Worm (Caenorhabditis elegans) whole organism, mixed stage, embryonic: ENCODE results near the gene dod-6.

Source experiments
- M03D4.4 ChIP-seq: sonication (generic microtip); optimal IDR thresholded peaks from 2 replicates; lab custom pipeline; 2017; ENCODE audit warnings: mild to moderate bottlenecking, missing genetic modification characterization, missing compliant biosample characterization
- blmp-1 ChIP-seq: fragments of 150-350 bp; optimal IDR thresholded peaks from 2 replicates; lab custom pipeline; 2014; ENCODE audit warnings: missing biosample characterization, missing genetic modification characterization
- ceh-39 ChIP-seq: fragments of 150-350 bp; optimal IDR thresholded peaks from 2 replicates; lab custom pipeline; 2014; ENCODE audit warnings: missing biosample characterization, missing genetic modification characterization
- ceh-83 ChIP-seq: fragments of 200-800 bp; sonication (Bioruptor generic); optimal IDR thresholded peaks from 2 replicates; lab custom pipeline; 2018; ENCODE audit warnings: mild to moderate bottlenecking, missing genetic modification characterization, missing compliant biosample characterization
- ces-1 ChIP-seq: fragments of 150-350 bp; optimal IDR thresholded peaks from 2 replicates; lab custom pipeline; 2014; ENCODE audit warnings: missing biosample characterization, missing genetic modification reagents, missing genetic modification characterization
- cnd-1 ChIP-seq: fragments of 200-800 bp; sonication (Bioruptor generic); optimal IDR thresholded peaks from 2 replicates; lab custom pipeline; 2018; ENCODE audit warnings: mild to moderate bottlenecking, missing genetic modification characterization, missing compliant biosample characterization
- drap-1 ChIP-seq: fragments of 200-800 bp; sonication (Bioruptor generic); optimal IDR thresholded peaks from 3 replicates; lab custom pipeline; 2018; ENCODE audit warnings: mild to moderate bottlenecking, missing genetic modification characterization, missing compliant biosample characterization
- elt-1 ChIP-seq: sonication (generic microtip); optimal IDR thresholded peaks from 2 replicates; lab custom pipeline; 2017; ENCODE audit warnings: missing genetic modification characterization, mild to moderate bottlenecking, missing compliant biosample characterization, antibody characterized with exemption, moderate library complexity, borderline replicate concordance; ENCODE audit not compliant: insufficient read depth
- elt-3 ChIP-seq: fragments of 150-350 bp; optimal IDR thresholded peaks from 2 replicates; lab custom pipeline; 2014; ENCODE audit warnings: missing biosample characterization, missing genetic modification characterization
- flh-1 ChIP-seq: fragments of 200-800 bp; sonication (Bioruptor generic); optimal IDR thresholded peaks from 2 replicates; lab custom pipeline; 2018; ENCODE audit warnings: mild to moderate bottlenecking, missing genetic modification characterization, moderate library complexity, missing compliant biosample characterization
- ham-2 ChIP-seq: fragments of 200-800 bp; sonication (Bioruptor generic); optimal IDR thresholded peaks from 2 replicates; lab custom pipeline; 2018; ENCODE audit warnings: mild to moderate bottlenecking, missing genetic modification characterization, missing compliant biosample characterization
- hlh-1 ChIP-seq: fragments of 150-350 bp; optimal IDR thresholded peaks from 2 replicates; lab custom pipeline; 2014; ENCODE audit warnings: missing biosample characterization, missing genetic modification reagents, missing genetic modification characterization
- lin-13 ChIP-seq: fragments of 150-350 bp; optimal IDR thresholded peaks from 2 replicates; lab custom pipeline; 2014; ENCODE audit warnings: missing biosample characterization, missing genetic modification characterization
- lsy-2 ChIP-seq: fragments of 150-350 bp; optimal IDR thresholded peaks from 2 replicates; lab custom pipeline; 2014; ENCODE audit warnings: missing biosample characterization, missing genetic modification characterization
- mab-5 ChIP-seq: fragments of 150-350 bp; optimal IDR thresholded peaks from 2 replicates; lab custom pipeline; 2014; ENCODE audit warnings: missing biosample characterization, missing genetic modification characterization
- mls-2 ChIP-seq: sonication (generic microtip); optimal IDR thresholded peaks from 2 replicates; lab custom pipeline; 2016; ENCODE audit warnings: mild to moderate bottlenecking, missing genetic modification characterization, moderate library complexity, missing compliant biosample characterization
- nhr-12 ChIP-seq: fragments of 150-350 bp; optimal IDR thresholded peaks from 2 replicates; lab custom pipeline; 2014; ENCODE audit warnings: missing biosample characterization, missing genetic modification characterization
- nhr-2 ChIP-seq: fragments of 150-350 bp; optimal IDR thresholded peaks from 2 replicates; lab custom pipeline; 2014; ENCODE audit warnings: missing biosample characterization, missing genetic modification characterization
- nhr-237 ChIP-seq: fragments of 150-350 bp; optimal IDR thresholded peaks from 2 replicates; lab custom pipeline; 2014; ENCODE audit warnings: missing biosample characterization, missing genetic modification characterization
- nhr-28 ChIP-seq: fragments of 150-350 bp; optimal IDR thresholded peaks from 2 replicates; lab custom pipeline; 2014; ENCODE audit warnings: missing biosample characterization, missing genetic modification characterization
- nhr-76 ChIP-seq: sonication (generic microtip); optimal IDR thresholded peaks from 2 replicates; lab custom pipeline; 2017; ENCODE audit warnings: missing biosample characterization, missing genetic modification characterization
- pha-4 ChIP-seq: fragments of 150-350 bp; optimal IDR thresholded peaks from 2 replicates; lab custom pipeline; 2018; ENCODE audit warnings: missing biosample characterization, missing genetic modification reagents, missing genetic modification characterization
- sem-2 ChIP-seq: fragments of 200-800 bp; sonication (Bioruptor generic); optimal IDR thresholded peaks from 2 replicates; lab custom pipeline; 2018; ENCODE audit warnings: mild to moderate bottlenecking, missing genetic modification characterization, missing compliant biosample characterization
- snpc-4 ChIP-seq: fragments of 150-350 bp; optimal IDR thresholded peaks from 2 replicates; lab custom pipeline; 2014; ENCODE audit warnings: missing biosample characterization, missing genetic modification characterization
- tbx-8 ChIP-seq: fragments of 200-800 bp; sonication (Bioruptor generic); optimal IDR thresholded peaks from 2 replicates; lab custom pipeline; 2018; ENCODE audit warnings: mild to moderate bottlenecking, missing genetic modification characterization, moderate library complexity, missing compliant biosample characterization
- unc-120 ChIP-seq: sonication (generic microtip); optimal IDR thresholded peaks from 2 replicates; lab custom pipeline; 2017; ENCODE audit warnings: missing genetic modification characterization, missing compliant biosample characterization; ENCODE audit not compliant: poor library complexity, severe bottlenecking
- unc-39 ChIP-seq: fragments of 150-350 bp; optimal IDR thresholded peaks from 2 replicates; lab custom pipeline; 2014; ENCODE audit warnings: missing biosample characterization, missing genetic modification characterization
- unc-62 ChIP-seq: fragments of 150-350 bp; optimal IDR thresholded peaks from 2 replicates; lab custom pipeline; 2014; ENCODE audit warnings: missing biosample characterization, missing genetic modification reagents, missing genetic modification characterization
- zip-8 ChIP-seq: fragments of 150-350 bp; optimal IDR thresholded peaks from 2 replicates; lab custom pipeline; 2014; ENCODE audit warnings: missing biosample characterization, missing genetic modification characterization
- ztf-11 ChIP-seq: fragments of 150-350 bp; optimal IDR thresholded peaks from 2 replicates; lab custom pipeline; 2014; ENCODE audit warnings: missing biosample characterization, missing genetic modification characterization

dod-6 gene

ce11 chrIII:10233979-10234378 is 36.5 kb downstream of the dod-6 start, which contains the start of gene paml-1:
TSS of gene paml-1 (minus strand) at chrIII:10234079.
- TF ChIP-seq mab-5 (tag; lab: Kevin White, UChicago) = no peak
- TF ChIP-seq ceh-83 (GFP tag; lab: Kevin White, UChicago) = no peak
- TF ChIP-seq, all 35 proteins: peak for 0

ce11 chrIII:10236291-10236871 is 38.9 kb downstream of the dod-6 start:
- no peak for TF ChIP-seq sem-2 (GFP tag; lab: Kevin White, UChicago)
- TF ChIP-seq nhr-28 (tag; lab: Kevin White, UChicago) = no peak
- no peak for TF ChIP-seq flh-1 (GFP tag; lab: Kevin White, UChicago)
- no peak for TF ChIP-seq ces-1
- TF ChIP-seq zip-8 = no peak
- TF ChIP-seq nhr-76 (tag; lab: Kevin White, UChicago) = no peak
- no peak for TF ChIP-seq nhr-12 (tag; lab: Kevin White, UChicago)
- TF ChIP-seq elt-3 = no peak
- TF ChIP-seq nhr-237 (tag; lab: Kevin White, UChicago) = no peak
- TF ChIP-seq ceh-39 (tag; lab: Kevin White, UChicago) = no peak
- no peak for TF ChIP-seq tbx-8 (GFP tag; lab: Kevin White, UChicago)
- TF ChIP-seq hlh-1 (tag; lab: Kevin White, UChicago) = no peak
- no peak for TF ChIP-seq drap-1
- no peak for TF ChIP-seq nhr-2
- TF ChIP-seq unc-120 (tag; lab: Kevin White, UChicago) = no peak
- TF ChIP-seq, all 35 proteins: peak for 0

- TF ChIP-seq tbx-8 (GFP tag; lab: Kevin White, UChicago) = no peak
- no peak for TF ChIP-seq ceh-39 (tag; lab: Kevin White, UChicago)
- TF ChIP-seq ceh-83 (GFP tag; lab: Kevin White, UChicago) = no peak
- no peak for TF ChIP-seq pha-4 (tag; lab: Kevin White, UChicago)
- no peak for TF ChIP-seq sem-2 (GFP tag; lab: Kevin White, UChicago)
- no peak for TF ChIP-seq mab-5 (tag; lab: Kevin White, UChicago)
- TF ChIP-seq lsy-2 = no peak
Measured at ce11 chrIII:10238448-10239154, 41.1 kb downstream of the dod-6 start, which contains the start of gene Y70G10A.3. TSS of gene Y70G10A.3 (plus strand) at chrIII:10239104.

- no peak for TF ChIP-seq lsy-2
- no peak for TF ChIP-seq cnd-1 (tag; lab: Kevin White, UChicago)
- TF ChIP-seq unc-39 (tag; lab: Kevin White, UChicago) = no peak
- TF ChIP-seq nhr-28 (tag; lab: Kevin White, UChicago) = no peak
- no peak for TF ChIP-seq snpc-4 (tag; lab: Kevin White, UChicago)
- no peak for TF ChIP-seq zip-8
- no peak for TF ChIP-seq drap-1
- TF ChIP-seq lin-13 (tag; lab: Kevin White, UChicago) = no peak
Measured at ce11 chrIII:10240073-10240472, 42.6 kb downstream of the dod-6 start.

- no peak for TF ChIP-seq tbx-8 (GFP tag; lab: Kevin White, UChicago)
- TF ChIP-seq ham-2 (GFP tag; lab: Kevin White, UChicago) = no peak
- no peak for TF ChIP-seq nhr-2
- TF ChIP-seq pha-4 (tag; lab: Kevin White, UChicago) = no peak
- no peak for TF ChIP-seq blmp-1 (tag; lab: Kevin White, UChicago)
Measured at ce11 chrIII:10241332-10241829, 43.9 kb downstream of the dod-6 start.

- TF ChIP-seq ztf-11 (tag; lab: Kevin White, UChicago) (no peak), cnd-1 (tag; lab: Kevin White, UChicago) (no peak), M03D4.4 (no peak), elt-3 (no peak), unc-62 (GFP tag; lab: Kevin White, UChicago) (no peak), snpc-4 (tag; lab: Kevin White, UChicago) (no peak), elt-1 (tag; lab: Kevin White, UChicago) (no peak), nhr-76 (tag; lab: Kevin White, UChicago) (no peak), mls-2 (tag; lab: Kevin White, UChicago) (no peak)
Measured at ce11 chrIII:10244013-10244412, 46.5 kb downstream of the dod-6 start.
